1 fruit fly cellular context compared by ENCODE assay signal in genomic region chr3R:14473574-14473973, dm6.
TF ChIP-seq lines count a peak whose summit lies in the region.

No protein-coding gene starts in this region.

TF ChIP-seq in whole organism, embryonic, 481 proteins besides CTCF, POLR2A, EP300 and RAD21 (continued from another document and continues in another):
- TF ChIP-seq BtbVII (GFP tag; optimal IDR thresholded peaks at IDR 0.05; lab: Kevin White, UChicago) (peak; percentile 38), CG17186 (GFP tag; optimal IDR thresholded peaks at IDR 0.05; lab: Kevin White, UChicago) (no peak), CG10462 (GFP tag; optimal IDR thresholded peaks at IDR 0.05; lab: Kevin White, UChicago) (peak; percentile 17), HmgZ (tag; optimal IDR thresholded peaks at IDR 0.05; lab: Kevin White, UChicago) (peak; percentile 25), BEAF-32 (GFP tag; optimal IDR thresholded peaks at IDR 0.05; lab: Kevin White, UChicago) (no peak), grn (GFP tag; optimal IDR thresholded peaks at IDR 0.05; lab: Kevin White, UChicago) (no peak), Ada2b (GFP tag; IDR thresholded peaks at IDR 0.05; lab: Robert Waterston, UW) (peak; percentile 55), TFAM (GFP tag; optimal IDR thresholded peaks at IDR 0.05; lab: Kevin White, UChicago) (no peak), chm (GFP tag; IDR thresholded peaks at IDR 0.05; lab: Robert Waterston, UW) (no peak), CG14050 (GFP tag; IDR thresholded peaks at IDR 0.05; lab: Robert Waterston, UW) (0 out of 3 replicates have a peak, but pooled peaks have one; percentile 31), sima (GFP tag; optimal IDR thresholded peaks at IDR 0.05; lab: Kevin White, UChicago) (no peak), sisA (GFP tag; IDR thresholded peaks at IDR 0.05; lab: Robert Waterston, UW) (peak; percentile 49), Fer1 (GFP tag; optimal IDR thresholded peaks at IDR 0.05; lab: Kevin White, UChicago) (peak; percentile 43), Ets65A (GFP tag; lab: Kevin White, UChicago) (peak; percentile 94), jigr1 (GFP tag; IDR thresholded peaks at IDR 0.05; lab: Robert Waterston, UW) (no peak), CG33557 (GFP tag; optimal IDR thresholded peaks at IDR 0.05; lab: Kevin White, UChicago) (no peak), CG11723 (GFP tag; optimal IDR thresholded peaks at IDR 0.05; lab: Kevin White, UChicago) (no peak), CG17612 (GFP tag; IDR thresholded peaks at IDR 0.05; lab: Robert Waterston, UW) (no peak), hb (GFP tag; IDR thresholded peaks at IDR 0.05; lab: Robert Waterston, UW; ENCODE audit: partially characterized antibody) (no peak), CG31224 (GFP tag; IDR thresholded peaks at IDR 0.05; lab: Robert Waterston, UW) (peak; percentile 55; the same call in 1 of the 2 replicates), seq (GFP tag; IDR thresholded peaks at IDR 0.05; lab: Robert Waterston, UW) (no peak), CG14860 (GFP tag; IDR thresholded peaks at IDR 0.05; lab: Robert Waterston, UW; ENCODE audit: partially characterized antibody) (no peak), CG9437 (GFP tag; optimal IDR thresholded peaks at IDR 0.05; lab: Kevin White, UChicago) (peak; percentile 31), sens-2 (GFP tag; IDR thresholded peaks at IDR 0.05; lab: Robert Waterston, UW) (no peak), E2f1 (GFP tag; IDR thresholded peaks at IDR 0.05; lab: Robert Waterston, UW) (peak; percentile 26; the same call in 1 of the 2 replicates), CG13123 (GFP tag; optimal IDR thresholded peaks at IDR 0.05; lab: Kevin White, UChicago) (no peak), Dip2 (GFP tag; IDR thresholded peaks at IDR 0.05; lab: Robert Waterston, UW) (no peak), oc (tag; optimal IDR thresholded peaks at IDR 0.05; lab: Kevin White, UChicago) (no peak), CG1792 (GFP tag; optimal IDR thresholded peaks at IDR 0.05; lab: Kevin White, UChicago) (peak; percentile 18), sob (GFP tag; IDR thresholded peaks at IDR 0.05; lab: Robert Waterston, UW) (peak; percentile 44; the same call in 1 of the 2 replicates), Dref (GFP tag; IDR thresholded peaks at IDR 0.05; lab: Robert Waterston, UW) (no peak), abd-A (tag; optimal IDR thresholded peaks at IDR 0.05; lab: Kevin White, UChicago) (no peak), CG1832 (GFP tag; optimal IDR thresholded peaks at IDR 0.05; lab: Kevin White, UChicago) (no peak), Fer3 (tag; optimal IDR thresholded peaks at IDR 0.05; lab: Kevin White, UChicago) (peak; percentile 46), CG7928 (GFP tag; optimal IDR thresholded peaks at IDR 0.05; lab: Kevin White, UChicago) (no peak), phol (tag; optimal IDR thresholded peaks at IDR 0.05; lab: Kevin White, UChicago) (peak; percentile 53), Lhr (GFP tag; optimal IDR thresholded peaks at IDR 0.05; lab: Kevin White, UChicago) (no peak), CG17385 (GFP tag; optimal IDR thresholded peaks at IDR 0.05; lab: Kevin White, UChicago) (peak; percentile 21), Sry-β (GFP tag; optimal IDR thresholded peaks at IDR 0.05; lab: Kevin White, UChicago) (no peak), da (GFP tag; optimal IDR thresholded peaks at IDR 0.05; lab: Kevin White, UChicago) (no peak), unpg (GFP tag; optimal IDR thresholded peaks at IDR 0.05; lab: Kevin White, UChicago) (peak; percentile 60), CG31441 (GFP tag; IDR thresholded peaks at IDR 0.05; lab: Robert Waterston, UW) (peak; percentile 46), B-H1 (GFP tag; IDR thresholded peaks at IDR 0.05; lab: Robert Waterston, UW) (peak; percentile 28; the same call in 1 of the 3 replicates), peb (GFP tag; IDR thresholded peaks at IDR 0.05; lab: Robert Waterston, UW) (0 out of 2 replicates have a peak, but pooled peaks have one; percentile 51), CG8478 (optimal IDR thresholded peaks at IDR 0.05; lab: Kevin White, UChicago) (no peak), CG10366 (GFP tag; IDR thresholded peaks at IDR 0.05; lab: Robert Waterston, UW) (peak; percentile 30), CG13624 (GFP tag; optimal IDR thresholded peaks at IDR 0.05; lab: Kevin White, UChicago) (peak; percentile 78), CG16863 (GFP tag; optimal IDR thresholded peaks at IDR 0.05; lab: Kevin White, UChicago) (no peak), CG43689 (GFP tag; IDR thresholded peaks at IDR 0.05; lab: Robert Waterston, UW) (no peak), CG17359 (tag; optimal IDR thresholded peaks at IDR 0.05; lab: Kevin White, UChicago) (peak; percentile 46), CG7357 (GFP tag; IDR thresholded peaks at IDR 0.05; lab: Robert Waterston, UW) (no peak), CG12942 (GFP tag; optimal IDR thresholded peaks at IDR 0.05; lab: Kevin White, UChicago) (peak; percentile 5), chn (GFP tag; optimal IDR thresholded peaks at IDR 0.05; lab: Kevin White, UChicago) (peak; percentile 23), Antp (GFP tag; optimal IDR thresholded peaks at IDR 0.05; lab: Kevin White, UChicago) (peak; percentile 52), pum (GFP tag; optimal IDR thresholded peaks at IDR 0.05; lab: Kevin White, UChicago) (peak; percentile 42), fd64A (GFP tag; optimal IDR thresholded peaks at IDR 0.05; lab: Kevin White, UChicago) (no peak), ATbp (GFP tag; optimal IDR thresholded peaks at IDR 0.05; lab: Kevin White, UChicago) (no peak), CG33213 (GFP tag; optimal IDR thresholded peaks at IDR 0.05; lab: Kevin White, UChicago) (peak; percentile 32), ro (GFP tag; IDR thresholded peaks at IDR 0.05; lab: Robert Waterston, UW) (no peak), her (GFP tag; optimal IDR thresholded peaks at IDR 0.05; lab: Kevin White, UChicago) (peak; percentile 56), lmd (GFP tag; IDR thresholded peaks at IDR 0.05; lab: Robert Waterston, UW) (peak; percentile 38; the same call in 1 of the 2 replicates), cg (GFP tag; optimal IDR thresholded peaks at IDR 0.05; lab: Kevin White, UChicago) (no peak), CG32532 (GFP tag; IDR thresholded peaks at IDR 0.05; lab: Robert Waterston, UW) (peak; percentile 83), nau (GFP tag; optimal IDR thresholded peaks at IDR 0.05; lab: Kevin White, UChicago) (no peak), lov (optimal IDR thresholded peaks at IDR 0.05; lab: Kevin White, UChicago) (no peak), lov (GFP tag; IDR thresholded peaks at IDR 0.05; lab: Robert Waterston, UW) (no peak), odd (GFP tag; optimal IDR thresholded peaks at IDR 0.05; lab: Kevin White, UChicago) (no peak), Dfd (GFP tag; optimal IDR thresholded peaks at IDR 0.05; lab: Kevin White, UChicago) (no peak), scrt (GFP tag; optimal IDR thresholded peaks at IDR 0.05; lab: Kevin White, UChicago) (peak; percentile 19), bsh (GFP tag; optimal IDR thresholded peaks at IDR 0.05; lab: Kevin White, UChicago) (peak; percentile 6 to 63), CG18764 (GFP tag; optimal IDR thresholded peaks at IDR 0.05; lab: Kevin White, UChicago) (peak; percentile 24), Lim3 (GFP tag; IDR thresholded peaks at IDR 0.05; lab: Robert Waterston, UW) (no peak), CG7556 (GFP tag; optimal IDR thresholded peaks at IDR 0.05; lab: Kevin White, UChicago) (peak; percentile 40), CG16815 (GFP tag; optimal IDR thresholded peaks at IDR 0.05; lab: Kevin White, UChicago) (peak; percentile 6), Taf1 (GFP tag; IDR thresholded peaks at IDR 0.05; lab: Robert Waterston, UW) (peak; percentile 51; the same call in 1 of the 2 replicates), CG10321 (GFP tag; IDR thresholded peaks at IDR 0.05; lab: Robert Waterston, UW) (no peak), CG17568 (GFP tag; optimal IDR thresholded peaks at IDR 0.05; lab: Kevin White, UChicago) (peak; percentile 4), sqz (GFP tag; optimal IDR thresholded peaks at IDR 0.05; lab: Kevin White, UChicago) (no peak), exex (tag; optimal IDR thresholded peaks at IDR 0.05; lab: Kevin White, UChicago) (no peak), hkb (optimal IDR thresholded peaks at IDR 0.05; lab: Kevin White, UChicago) (no peak), hkb (GFP tag; IDR thresholded peaks at IDR 0.05; lab: Robert Waterston, UW) (no peak), CG16813 (GFP tag; IDR thresholded peaks at IDR 0.05; lab: Robert Waterston, UW; ENCODE audit: partially characterized antibody) (no peak), CG10565 (GFP tag; optimal IDR thresholded peaks at IDR 0.05; lab: Kevin White, UChicago) (no peak), Oli (tag; optimal IDR thresholded peaks at IDR 0.05; lab: Kevin White, UChicago) (peak; percentile 43), Awh (GFP tag; IDR thresholded peaks at IDR 0.05; lab: Robert Waterston, UW) (no peak), onecut (GFP tag; IDR thresholded peaks at IDR 0.05; lab: Robert Waterston, UW) (no peak; the same call in 1 of the 2 replicates), row (GFP tag; IDR thresholded peaks at IDR 0.05; lab: Robert Waterston, UW) (peak; percentile 63), CG13775 (GFP tag; optimal IDR thresholded peaks at IDR 0.05; lab: Kevin White, UChicago) (peak; percentile 42), bab2 (GFP tag; optimal IDR thresholded peaks at IDR 0.05; lab: Kevin White, UChicago) (peak; percentile 67), CG30403 (GFP tag; optimal IDR thresholded peaks at IDR 0.05; lab: Kevin White, UChicago) (peak; percentile 47), CG5180 (GFP tag; optimal IDR thresholded peaks at IDR 0.05; lab: Kevin White, UChicago) (no peak), amos (GFP tag; IDR thresholded peaks at IDR 0.05; lab: Robert Waterston, UW; ENCODE audit: partially characterized antibody) (no peak), HHEX (GFP tag; optimal IDR thresholded peaks at IDR 0.05; lab: Kevin White, UChicago) (peak; percentile 50), zen (tag; optimal IDR thresholded peaks at IDR 0.05; lab: Kevin White, UChicago) (peak; percentile 26), CG16779 (GFP tag; IDR thresholded peaks at IDR 0.05; lab: Robert Waterston, UW) (0 out of 2 replicates have a peak, but pooled peaks have one; percentile 37), CG13296 (GFP tag; optimal IDR thresholded peaks at IDR 0.05; lab: Kevin White, UChicago) (no peak), Ptx1 (GFP tag; IDR thresholded peaks at IDR 0.05; lab: Robert Waterston, UW) (peak; percentile 58), Hr39 (optimal IDR thresholded peaks at IDR 0.05; lab: Kevin White, UChicago) (no peak), CG12071 (GFP tag; optimal IDR thresholded peaks at IDR 0.05; lab: Kevin White, UChicago) (peak; percentile 45), corto (GFP tag; optimal IDR thresholded peaks at IDR 0.05; lab: Kevin White, UChicago) (no peak), CG8281 (tag; optimal IDR thresholded peaks at IDR 0.05; lab: Kevin White, UChicago) (no peak), CG11093 (GFP tag; IDR thresholded peaks at IDR 0.05; lab: Robert Waterston, UW) (no peak), CG15269 (tag; optimal IDR thresholded peaks at IDR 0.05; lab: Kevin White, UChicago) (peak; percentile 59), CG34224 (GFP tag; IDR thresholded peaks at IDR 0.05; lab: Robert Waterston, UW; ENCODE audit: partially characterized antibody) (no peak), CG31388 (GFP tag; optimal IDR thresholded peaks at IDR 0.05; lab: Kevin White, UChicago) (no peak), CG12659 (GFP tag; optimal IDR thresholded peaks at IDR 0.05; lab: Kevin White, UChicago) (peak; percentile 41), usp (GFP tag; optimal IDR thresholded peaks at IDR 0.05; lab: Kevin White, UChicago) (no peak), CG10209 (GFP tag; optimal IDR thresholded peaks at IDR 0.05; lab: Kevin White, UChicago) (peak; percentile 41), CkIIα-i1 (GFP tag; IDR thresholded peaks at IDR 0.05; lab: Robert Waterston, UW) (no peak), CG2116 (GFP tag; optimal IDR thresholded peaks at IDR 0.05; lab: Kevin White, UChicago) (peak; percentile 12), tio (GFP tag; optimal IDR thresholded peaks at IDR 0.05; lab: Kevin White, UChicago) (peak; percentile 40), tna (GFP tag; IDR thresholded peaks at IDR 0.05; lab: Robert Waterston, UW; ENCODE audit: partially characterized antibody) (no peak), jing (GFP tag; optimal IDR thresholded peaks at IDR 0.05; lab: Kevin White, UChicago) (peak; percentile 27), CG6813 (GFP tag; optimal IDR thresholded peaks at IDR 0.05; lab: Kevin White, UChicago) (no peak), CG17912 (GFP tag; optimal IDR thresholded peaks at IDR 0.05; lab: Kevin White, UChicago) (no peak), nerfin-2 (GFP tag; IDR thresholded peaks at IDR 0.05; lab: Robert Waterston, UW; ENCODE audit: partially characterized antibody) (no peak), Neu2 (GFP tag; optimal IDR thresholded peaks at IDR 0.05; lab: Kevin White, UChicago; ENCODE audit: borderline replicate concordance) (no peak), Blimp-1 (GFP tag; optimal IDR thresholded peaks at IDR 0.05; lab: Kevin White, UChicago) (peak; percentile 24), Asciz (GFP tag; optimal IDR thresholded peaks at IDR 0.05; lab: Kevin White, UChicago) (no peak), Atf3 (GFP tag; optimal IDR thresholded peaks at IDR 0.05; lab: Kevin White, UChicago) (no peak), Usf (GFP tag; optimal IDR thresholded peaks at IDR 0.05; lab: Kevin White, UChicago) (no peak), stwl (tag; optimal IDR thresholded peaks at IDR 0.05; lab: Kevin White, UChicago) (no peak), Dip3 (GFP tag; optimal IDR thresholded peaks at IDR 0.05; lab: Kevin White, UChicago) (peak; percentile 33), HmgD (GFP tag; optimal IDR thresholded peaks at IDR 0.05; lab: Kevin White, UChicago) (no peak), org-1 (GFP tag; optimal IDR thresholded peaks at IDR 0.05; lab: Kevin White, UChicago) (peak; percentile 38), ab (GFP tag; optimal IDR thresholded peaks at IDR 0.05; lab: Kevin White, UChicago) (peak; percentile 42), Sin3A (optimal IDR thresholded peaks at IDR 0.05; lab: Kevin White, UChicago) (no peak), ham (GFP tag; IDR thresholded peaks at IDR 0.05; lab: Robert Waterston, UW) (no peak), Sry-δ (GFP tag; optimal IDR thresholded peaks at IDR 0.05; lab: Kevin White, UChicago) (peak; percentile 12), Nf-YA (GFP tag; IDR thresholded peaks at IDR 0.05; lab: Robert Waterston, UW) (no peak), CG11695 (GFP tag; IDR thresholded peaks at IDR 0.05; lab: Robert Waterston, UW) (peak; percentile 69; the same call in 2 of the 3 replicates), Hand (GFP tag; optimal IDR thresholded peaks at IDR 0.05; lab: Kevin White, UChicago) (peak; percentile 23), gsb-n (tag; optimal IDR thresholded peaks at IDR 0.05; lab: Kevin White, UChicago) (no peak), fd96Cb (tag; optimal IDR thresholded peaks at IDR 0.05; lab: Kevin White, UChicago) (peak; percentile 32)
